Worm (Caenorhabditis elegans): ENCODE results near the gene C02F5.5.

ce11 chrIII:8280352-8280751, 44.4 kb downstream of the C02F5.5 start:
- TF ChIP-seq ZK546.5 (tag; optimal IDR thresholded peaks at IDR 0.05) (no peak), sma-9 (GFP tag; optimal IDR thresholded peaks at IDR 0.05) (no peak), sma-9 (tag; optimal IDR thresholded peaks at IDR 0.05) (no peak), zag-1 (tag; optimal IDR thresholded peaks at IDR 0.05) (no peak), nhr-77 (tag; optimal IDR thresholded peaks at IDR 0.05) (no peak), nhr-11 (tag; optimal IDR thresholded peaks at IDR 0.05) (no peak), lsy-2 (tag; optimal IDR thresholded peaks at IDR 0.05) (no peak), lin-13 (GFP tag; optimal IDR thresholded peaks at IDR 0.05) (no peak)
